Fruit fly (Drosophila melanogaster): ENCODE measurements around the gene mge.

Gene mge

dm6 chr3L:3873094-3873493 lies 36.6 kb downstream of the mge start (continued):
- TF ChIP-seq CG8944 (GFP tag; optimal IDR thresholded peaks at IDR 0.05): no peak
- TF ChIP-seq abd-A (tag; optimal IDR thresholded peaks at IDR 0.05): no peak
- TF ChIP-seq mld (GFP tag; IDR thresholded peaks at IDR 0.05; ENCODE audit: partially characterized antibody): no peak
- TF ChIP-seq Sin3A (optimal IDR thresholded peaks at IDR 0.05): no peak
- no peak for TF ChIP-seq CG8281 (tag; optimal IDR thresholded peaks at IDR 0.05)
- TF ChIP-seq Fer3 (tag; optimal IDR thresholded peaks at IDR 0.05): no peak
- TF ChIP-seq sqz (GFP tag; optimal IDR thresholded peaks at IDR 0.05): no peak

dm6 chr3L:3871284-3871683 lies 38.4 kb downstream of the mge start:
- 0 out of 2 replicates have a peak, but pooled peaks have one; percentile 30 for TF ChIP-seq crol (GFP tag; IDR thresholded peaks at IDR 0.05)
- TF ChIP-seq psq (GFP tag; optimal IDR thresholded peaks at IDR 0.05): no peak
- TF ChIP-seq CG30020 (tag; optimal IDR thresholded peaks at IDR 0.05): no peak
- no peak for TF ChIP-seq sens (GFP tag)
- TF ChIP-seq CG31388 (GFP tag; optimal IDR thresholded peaks at IDR 0.05): no peak
- no peak for TF ChIP-seq pfk (GFP tag; optimal IDR thresholded peaks at IDR 0.05)
- TF ChIP-seq CG12155 (GFP tag; optimal IDR thresholded peaks at IDR 0.05): no peak
- TF ChIP-seq maf-S (GFP tag; optimal IDR thresholded peaks at IDR 0.05): no peak
- TF ChIP-seq nmo (GFP tag; optimal IDR thresholded peaks at IDR 0.05): no peak
- no peak for TF ChIP-seq cad (GFP tag; optimal IDR thresholded peaks at IDR 0.05)
- no peak for TF ChIP-seq Bteb2 (GFP tag; optimal IDR thresholded peaks at IDR 0.05)
- no peak for TF ChIP-seq CG12104 (GFP tag; optimal IDR thresholded peaks at IDR 0.05)
- no peak for TF ChIP-seq CG4404 (GFP tag; IDR thresholded peaks at IDR 0.05)
- TF ChIP-seq run (tag; optimal IDR thresholded peaks at IDR 0.05): no peak
- no peak for TF ChIP-seq dmrt11E (tag; optimal IDR thresholded peaks at IDR 0.05)
- no peak for TF ChIP-seq CG17802 (tag; optimal IDR thresholded peaks at IDR 0.05)
- no peak for TF ChIP-seq CG12744 (GFP tag; optimal IDR thresholded peaks at IDR 0.05)
- TF ChIP-seq nom (GFP tag; optimal IDR thresholded peaks at IDR 0.05): no peak
- no peak for TF ChIP-seq Sox100B (GFP tag; optimal IDR thresholded peaks at IDR 0.05)
- no peak for TF ChIP-seq fd64A (GFP tag; optimal IDR thresholded peaks at IDR 0.05)
- no peak for TF ChIP-seq Six4 (GFP tag; optimal IDR thresholded peaks at IDR 0.05)
- peak; percentile 29; the same call in 1 of the 2 replicates for TF ChIP-seq Awh (GFP tag; IDR thresholded peaks at IDR 0.05)
- no peak for TF ChIP-seq emc (GFP tag; optimal IDR thresholded peaks at IDR 0.05)
- TF ChIP-seq NK7.1 (GFP tag; optimal IDR thresholded peaks at IDR 0.05): no peak
- no peak for TF ChIP-seq CG3163 (GFP tag; optimal IDR thresholded peaks at IDR 0.05)
- TF ChIP-seq inv (GFP tag; IDR thresholded peaks at IDR 0.05; ENCODE audit: partially characterized antibody): no peak
- no peak for TF ChIP-seq slp2 (GFP tag; optimal IDR thresholded peaks at IDR 0.05)
- no peak for TF ChIP-seq CG18599 (GFP tag; optimal IDR thresholded peaks at IDR 0.05)
- no peak for TF ChIP-seq lilli (GFP tag; optimal IDR thresholded peaks at IDR 0.05)
- TF ChIP-seq CG4730 (GFP tag; IDR thresholded peaks at IDR 0.05): no peak
- no peak for TF ChIP-seq Mes4 (GFP tag; optimal IDR thresholded peaks at IDR 0.05)
- TF ChIP-seq CG3995 (GFP tag; optimal IDR thresholded peaks at IDR 0.05): no peak
- no peak for TF ChIP-seq Fer2 (tag; optimal IDR thresholded peaks at IDR 0.05)
- TF ChIP-seq CG34376 (GFP tag; optimal IDR thresholded peaks at IDR 0.05): no peak
- TF ChIP-seq toy (GFP tag; IDR thresholded peaks at IDR 0.05): no peak
- no peak for TF ChIP-seq Nf-YC (tag; optimal IDR thresholded peaks at IDR 0.05)
- no peak for TF ChIP-seq CG1792 (GFP tag; optimal IDR thresholded peaks at IDR 0.05)
- TF ChIP-seq abd-A (tag; optimal IDR thresholded peaks at IDR 0.05): peak; percentile 90
- TF ChIP-seq Dip2 (GFP tag; IDR thresholded peaks at IDR 0.05): no peak
- TF ChIP-seq MESR4 (GFP tag; optimal IDR thresholded peaks at IDR 0.05): no peak
- no peak for TF ChIP-seq hbn (GFP tag; IDR thresholded peaks at IDR 0.05; ENCODE audit: partially characterized antibody)
- no peak for TF ChIP-seq kay (GFP tag; optimal IDR thresholded peaks at IDR 0.05)
- peak; percentile 53 for TF ChIP-seq kni (GFP tag; optimal IDR thresholded peaks at IDR 0.05)
- TF ChIP-seq crp (GFP tag; optimal IDR thresholded peaks at IDR 0.05): no peak
- TF ChIP-seq nau (GFP tag; optimal IDR thresholded peaks at IDR 0.05): no peak

All from whole organism, embryonic.